Worm (Caenorhabditis elegans): ENCODE data around the gene pha-4.

Gene pha-4

DNA sequence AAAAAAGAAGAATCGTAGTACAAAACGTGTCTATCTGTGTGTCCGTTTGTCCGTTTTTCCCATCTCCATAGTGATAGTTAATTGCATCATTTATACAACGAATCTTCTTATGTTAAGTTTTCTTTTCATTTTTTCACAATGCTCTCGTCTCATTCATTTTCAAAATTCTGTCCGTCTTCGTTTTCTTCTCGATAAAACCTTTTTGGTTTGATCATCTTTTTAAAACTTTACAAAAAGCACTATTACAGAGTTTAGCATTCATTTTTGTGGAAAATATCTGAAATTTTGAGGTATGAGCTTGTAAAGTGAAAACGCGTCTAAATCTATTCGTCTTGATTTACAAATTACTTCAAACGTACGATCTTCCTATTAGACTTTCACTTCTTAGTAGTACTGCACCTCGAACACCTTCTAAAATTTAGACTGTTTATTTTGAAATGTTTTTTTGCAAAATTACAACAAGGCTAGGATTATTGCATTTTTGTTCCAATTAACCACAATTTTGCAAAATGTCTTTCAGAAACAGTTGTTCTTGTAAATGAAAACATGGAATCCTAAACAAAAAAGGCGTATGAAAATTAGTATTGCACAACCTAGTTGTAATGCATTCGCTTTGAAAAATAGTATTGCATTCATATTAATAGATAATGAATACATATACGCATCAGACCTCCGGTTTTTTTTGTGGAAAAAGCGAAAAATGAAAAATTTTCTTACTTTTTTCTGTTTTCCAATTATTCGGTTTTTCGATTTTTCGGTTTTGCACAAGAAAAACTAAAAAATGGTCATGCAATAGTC lies 32.4 kb downstream of the pha-4 start:
- no peak for TF ChIP-seq nhr-76 (tag; optimal IDR thresholded peaks at IDR 0.05)
- TF ChIP-seq Y48G9A.11 (GFP tag; IDR thresholded peaks at IDR 0.05), result no peak
- peak; percentile 64 for TF ChIP-seq aha-1 (tag)
- 0 out of 2 replicates have a peak, but pooled peaks have one; percentile 8 for TF ChIP-seq mdt-29 (GFP tag; IDR thresholded peaks at IDR 0.05)
- TF ChIP-seq ctbp-1 (GFP tag; IDR thresholded peaks at IDR 0.05), result no peak
- TF ChIP-seq sdz-12 (GFP tag; optimal IDR thresholded peaks at IDR 0.05), result no peak
- TF ChIP-seq nhr-11 (tag; optimal IDR thresholded peaks at IDR 0.05), result no peak
- TF ChIP-seq F44E2.7 (GFP tag; IDR thresholded peaks at IDR 0.05), result no peak
- peak; percentile 14; the same call in 1 of the 2 replicates for TF ChIP-seq nhr-42 (GFP tag; IDR thresholded peaks at IDR 0.05)
- TF ChIP-seq lin-15B (tag; optimal IDR thresholded peaks at IDR 0.05), result no peak
- TF ChIP-seq vab-7 (GFP tag; IDR thresholded peaks at IDR 0.05), result no peak
- no peak for TF ChIP-seq snpc-4 (tag; optimal IDR thresholded peaks at IDR 0.05)
- no peak for TF ChIP-seq Y75B8A.6 (GFP tag; IDR thresholded peaks at IDR 0.05)
- TF ChIP-seq ces-1 (GFP tag; optimal IDR thresholded peaks at IDR 0.05), result no peak
- TF ChIP-seq ama-1 (optimal IDR thresholded peaks at IDR 0.05), result peak; percentile 84
- TF ChIP-seq daf-16 (GFP tag; optimal IDR thresholded peaks at IDR 0.05), result no peak
- peak; percentile 7 for TF ChIP-seq daf-16 (tag; optimal IDR thresholded peaks at IDR 0.05)
- TF ChIP-seq hlh-30 (tag; optimal IDR thresholded peaks at IDR 0.05; ENCODE audit: insufficient read depth), result peak; percentile 10
- peak; percentile 30 to 52 for TF ChIP-seq hif-1 (tag; optimal IDR thresholded peaks at IDR 0.05)
- TF ChIP-seq T20F7.1 (GFP tag; optimal IDR thresholded peaks at IDR 0.05), result no peak
- peak; percentile 63 for TF ChIP-seq mep-1 (tag; optimal IDR thresholded peaks at IDR 0.05)
- TF ChIP-seq ceh-28 (tag; optimal IDR thresholded peaks at IDR 0.05), result no peak
- no peak for TF ChIP-seq ceh-20 (GFP tag; IDR thresholded peaks at IDR 0.05)
- TF ChIP-seq pha-4 (GFP tag; IDR thresholded peaks at IDR 0.05), result peak; percentile 12; the same call in 1 of the 2 replicates
- no peak for TF ChIP-seq pha-4 (tag; optimal IDR thresholded peaks at IDR 0.05)
- TF ChIP-seq ztf-11 (tag; optimal IDR thresholded peaks at IDR 0.05), result no peak
- TF ChIP-seq dve-1 (tag; optimal IDR thresholded peaks at IDR 0.05; ENCODE audit: insufficient read depth), result peak; percentile 25
- no peak for TF ChIP-seq ceh-62 (tag; optimal IDR thresholded peaks at IDR 0.05)
- TF ChIP-seq unc-130 (GFP tag; optimal IDR thresholded peaks at IDR 0.05), result no peak
- peak; percentile 59 for TF ChIP-seq nhr-102 (tag; optimal IDR thresholded peaks at IDR 0.05)
- TF ChIP-seq unc-39 (tag; optimal IDR thresholded peaks at IDR 0.05), result no peak
- TF ChIP-seq F37D6.2 (tag; optimal IDR thresholded peaks at IDR 0.05), result no peak

DNA sequence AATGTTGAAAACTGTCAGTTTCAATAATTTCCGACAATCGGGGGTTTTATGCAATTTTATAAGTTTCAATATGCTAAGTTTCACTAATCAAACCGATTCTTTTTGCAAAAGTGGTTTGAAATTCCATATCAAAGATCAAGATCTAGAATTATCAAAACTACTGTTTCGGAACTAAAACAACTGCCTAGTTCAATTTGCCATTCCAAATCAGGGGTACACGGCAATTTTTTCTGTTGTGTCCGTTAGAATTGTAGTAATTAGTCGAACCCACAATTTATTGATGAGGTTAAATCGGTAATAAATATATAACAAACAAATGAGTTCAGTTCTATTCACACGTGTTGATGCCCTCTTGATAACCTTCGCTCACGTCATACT lies 33.0 kb downstream of the pha-4 start:
- no peak for TF ChIP-seq mxl-3 (GFP tag; optimal IDR thresholded peaks at IDR 0.05)
- no peak for TF ChIP-seq tra-1 (GFP tag; IDR thresholded peaks at IDR 0.05)
- TF ChIP-seq lir-3 (tag; optimal IDR thresholded peaks at IDR 0.05), result no peak
- TF ChIP-seq daf-16 (GFP tag; optimal IDR thresholded peaks at IDR 0.05), result no peak
- peak; percentile 63 for TF ChIP-seq daf-16 (tag; optimal IDR thresholded peaks at IDR 0.05)
- TF ChIP-seq nhr-28 (tag; optimal IDR thresholded peaks at IDR 0.05), result peak; percentile 17
- TF ChIP-seq unc-62 (GFP tag; optimal IDR thresholded peaks at IDR 0.05 in 1 of 2), result peak in 1 of 2 experiments; percentile 86
- TF ChIP-seq unc-62 (tag; optimal IDR thresholded peaks at IDR 0.05), result no peak

DNA sequence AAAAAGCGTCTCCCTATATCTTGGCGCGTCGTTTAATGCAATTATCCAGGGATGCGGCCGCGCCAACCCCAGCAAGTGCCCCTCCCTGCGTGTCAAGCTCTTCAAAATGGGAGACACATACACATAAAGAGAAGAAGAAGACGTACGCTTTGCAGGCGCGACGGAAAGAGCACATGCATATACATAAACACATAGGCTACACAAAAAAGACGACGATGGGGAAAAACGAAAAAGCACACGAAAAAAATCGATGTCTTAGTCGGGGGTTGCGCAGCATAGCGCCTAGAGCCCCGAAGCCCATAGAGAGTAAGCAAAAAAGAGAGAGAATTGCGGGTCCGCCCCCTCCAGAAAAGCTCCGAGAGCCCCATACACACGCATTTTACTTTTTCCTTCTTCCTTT lies 36.3 kb downstream of the pha-4 start, which contains the start of gene tpan-1:
tpan-1 (plus strand) TSS at position 398 of the 400 bp plus-strand sequence.
- TF ChIP-seq ceh-32 (tag; optimal IDR thresholded peaks at IDR 0.05; ENCODE audit: poor library complexity) (no peak), F44E2.7 (GFP tag; IDR thresholded peaks at IDR 0.05) (no peak), ceh-44 (GFP tag; IDR thresholded peaks at IDR 0.05) (no peak), hif-1 (tag; optimal IDR thresholded peaks at IDR 0.05) (peak in 1 of 2 experiments; percentile 92), nhr-25 (tag; optimal IDR thresholded peaks at IDR 0.05; ENCODE audit: borderline replicate concordance, insufficient read depth) (no peak), hlh-11 (tag; optimal IDR thresholded peaks at IDR 0.05) (no peak), mep-1 (tag; optimal IDR thresholded peaks at IDR 0.05) (peak; percentile 65), daf-8 (GFP tag; IDR thresholded peaks at IDR 0.05) (no peak), madf-5 (GFP tag; IDR thresholded peaks at IDR 0.05) (no peak), lir-3 (tag; optimal IDR thresholded peaks at IDR 0.05) (no peak), nhr-6 (tag; optimal IDR thresholded peaks at IDR 0.05) (no peak), lin-1 (GFP tag; IDR thresholded peaks at IDR 0.05) (no peak), lsy-2 (tag; optimal IDR thresholded peaks at IDR 0.05) (peak in 1 of 2 experiments; percentile 67), lin-38 (GFP tag; IDR thresholded peaks at IDR 0.05) (no peak), R02D3.7 (tag; optimal IDR thresholded peaks at IDR 0.05) (no peak), mdl-1 (tag; optimal IDR thresholded peaks at IDR 0.05) (peak in 1 of 2 experiments; percentile 82)
